Fruit fly (Drosophila melanogaster): ENCODE data around the gene CG7542.
A peak's percentile ranks its signal among the peaks of the same experiment; 100 is the strongest.

The CG7542 gene

DNA sequence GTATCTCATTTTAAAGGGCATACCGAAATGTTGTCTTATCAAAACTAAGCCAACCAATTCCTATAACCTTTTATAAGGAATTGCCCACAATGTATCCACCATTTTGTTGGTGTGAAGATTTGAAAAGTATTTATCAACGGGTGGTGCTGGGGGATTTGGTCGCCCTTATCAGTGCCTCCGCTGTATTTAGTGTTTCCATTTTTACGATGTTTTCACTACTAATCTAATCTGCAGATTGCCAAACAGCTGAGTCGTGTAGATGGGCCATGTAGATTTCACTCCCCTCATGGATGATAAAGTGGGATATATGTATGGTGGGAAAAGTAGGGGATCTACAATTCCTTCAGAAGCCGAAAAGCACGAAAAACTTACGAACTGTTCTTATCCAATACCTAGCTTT lies 18.2 kb upstream of the CG7542 start (continued):
- TF ChIP-seq CG34376 (GFP tag; optimal IDR thresholded peaks at IDR 0.05) (peak; percentile 98), Taf1 (GFP tag; IDR thresholded peaks at IDR 0.05) (no peak), maf-S (GFP tag; optimal IDR thresholded peaks at IDR 0.05) (no peak), Xbp1 (GFP tag; optimal IDR thresholded peaks at IDR 0.05) (no peak), sens (GFP tag) (peak; percentile 44), Myb (GFP tag; optimal IDR thresholded peaks at IDR 0.05) (no peak), CG11247 (GFP tag; IDR thresholded peaks at IDR 0.05) (no peak), bbx (GFP tag; IDR thresholded peaks at IDR 0.05; ENCODE audit: partially characterized antibody) (no peak), CG2116 (GFP tag; optimal IDR thresholded peaks at IDR 0.05) (no peak), org-1 (GFP tag; optimal IDR thresholded peaks at IDR 0.05) (no peak), Blimp-1 (GFP tag; optimal IDR thresholded peaks at IDR 0.05) (no peak), CG10979 (tag; optimal IDR thresholded peaks at IDR 0.05) (no peak), stwl (tag; optimal IDR thresholded peaks at IDR 0.05) (no peak), CG10654 (GFP tag; optimal IDR thresholded peaks at IDR 0.05) (no peak), ftz-f1 (GFP tag; optimal IDR thresholded peaks at IDR 0.05) (no peak), CG6854 (GFP tag; optimal IDR thresholded peaks at IDR 0.05) (no peak), Dp (GFP tag; optimal IDR thresholded peaks at IDR 0.05) (no peak), CG1647 (GFP tag; optimal IDR thresholded peaks at IDR 0.05) (no peak), Oaz (GFP tag; IDR thresholded peaks at IDR 0.05) (no peak), Hmr (GFP tag; optimal IDR thresholded peaks at IDR 0.05) (peak; percentile 5), CG12155 (GFP tag; optimal IDR thresholded peaks at IDR 0.05) (no peak), CG12659 (GFP tag; optimal IDR thresholded peaks at IDR 0.05) (peak; percentile 3), Atf3 (GFP tag; optimal IDR thresholded peaks at IDR 0.05) (no peak), CrebB (tag; optimal IDR thresholded peaks at IDR 0.05) (peak; percentile 40), HLH54F (GFP tag; optimal IDR thresholded peaks at IDR 0.05) (no peak), nerfin-2 (GFP tag; IDR thresholded peaks at IDR 0.05; ENCODE audit: partially characterized antibody) (no peak), row (GFP tag; IDR thresholded peaks at IDR 0.05) (no peak), Dll (GFP tag; IDR thresholded peaks at IDR 0.05; ENCODE audit: partially characterized antibody) (no peak), CG15601 (tag; optimal IDR thresholded peaks at IDR 0.05) (no peak), CG17612 (GFP tag; IDR thresholded peaks at IDR 0.05) (no peak), otp (GFP tag; IDR thresholded peaks at IDR 0.05) (no peak), Nf-YB (GFP tag; optimal IDR thresholded peaks at IDR 0.05) (no peak), cg (GFP tag; optimal IDR thresholded peaks at IDR 0.05) (no peak), CG34224 (GFP tag; IDR thresholded peaks at IDR 0.05; ENCODE audit: partially characterized antibody) (no peak), CG15073 (GFP tag; optimal IDR thresholded peaks at IDR 0.05) (no peak), vvl (GFP tag; IDR thresholded peaks at IDR 0.05) (no peak), CG10366 (GFP tag; IDR thresholded peaks at IDR 0.05) (no peak), Hr3 (GFP tag; optimal IDR thresholded peaks at IDR 0.05) (no peak), lmd (GFP tag; IDR thresholded peaks at IDR 0.05) (no peak), dan (GFP tag; IDR thresholded peaks at IDR 0.05) (no peak), ro (GFP tag; IDR thresholded peaks at IDR 0.05) (no peak), CG30403 (GFP tag; optimal IDR thresholded peaks at IDR 0.05) (no peak), crol (GFP tag; IDR thresholded peaks at IDR 0.05) (no peak), CG18619 (GFP tag; optimal IDR thresholded peaks at IDR 0.05) (no peak), Side (GFP tag; optimal IDR thresholded peaks at IDR 0.05) (no peak), croc (GFP tag; conservative IDR thresholded peaks at IDR 0.05) (no peak), inv (GFP tag; IDR thresholded peaks at IDR 0.05; ENCODE audit: partially characterized antibody) (no peak), CG6813 (GFP tag; optimal IDR thresholded peaks at IDR 0.05) (peak; percentile 25), sug (tag; optimal IDR thresholded peaks at IDR 0.05) (peak; percentile 84), CG7963 (GFP tag; IDR thresholded peaks at IDR 0.05; ENCODE audit: partially characterized antibody) (no peak), schlank (tag; optimal IDR thresholded peaks at IDR 0.05) (no peak), ken (GFP tag; IDR thresholded peaks at IDR 0.05) (no peak)

Measured in whole organism, embryonic.